Worm (Caenorhabditis elegans): ENCODE data around the gene Y39A1A.9.
A peak's percentile ranks its signal among the peaks of the same experiment; 100 is the strongest.

Gene Y39A1A.9

DNA sequence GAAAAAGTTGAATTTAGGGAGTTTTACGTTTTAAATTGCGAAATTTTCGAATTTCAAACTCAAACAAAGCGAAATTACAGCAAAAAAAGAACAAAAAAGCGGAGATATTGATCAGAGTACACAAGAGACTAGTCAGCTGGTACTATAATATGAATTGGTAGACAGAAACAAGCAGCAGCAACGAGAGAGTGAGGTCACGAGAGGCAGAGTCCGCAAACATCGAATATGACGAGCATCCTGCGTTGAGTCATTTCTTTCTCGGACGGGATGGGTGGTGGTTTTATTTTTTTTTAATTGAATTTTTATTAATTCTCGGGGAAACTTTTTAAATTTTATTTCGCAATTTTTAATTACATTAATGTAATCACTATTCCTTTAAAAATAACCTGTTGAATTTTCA lies 33.6 kb downstream of the Y39A1A.9 start (continued):
- TF ChIP-seq C34F6.9 (tag; optimal IDR thresholded peaks at IDR 0.05) (peak; percentile 88), sma-3 (GFP tag; optimal IDR thresholded peaks at IDR 0.05) (peak; percentile 31), sma-9 (GFP tag; optimal IDR thresholded peaks at IDR 0.05) (no peak), sma-9 (tag; optimal IDR thresholded peaks at IDR 0.05) (no peak), nhr-129 (tag; optimal IDR thresholded peaks at IDR 0.05) (peak; percentile 79), lsy-2 (tag; optimal IDR thresholded peaks at IDR 0.05) (peak; percentile 49 to 85), nhr-77 (tag; optimal IDR thresholded peaks at IDR 0.05) (no peak), elt-1 (tag; optimal IDR thresholded peaks at IDR 0.05) (no peak), snpc-4 (tag; optimal IDR thresholded peaks at IDR 0.05) (peak; percentile 23), zag-1 (tag; optimal IDR thresholded peaks at IDR 0.05) (no peak), lin-11 (tag; optimal IDR thresholded peaks at IDR 0.05) (peak; percentile 50), mab-5 (tag; optimal IDR thresholded peaks at IDR 0.05) (peak; percentile 8), nhr-6 (tag; optimal IDR thresholded peaks at IDR 0.05) (peak; percentile 30), nhr-12 (tag; optimal IDR thresholded peaks at IDR 0.05) (no peak), ztf-1 (GFP tag; conservative IDR thresholded peaks at IDR 0.05) (no peak)

DNA sequence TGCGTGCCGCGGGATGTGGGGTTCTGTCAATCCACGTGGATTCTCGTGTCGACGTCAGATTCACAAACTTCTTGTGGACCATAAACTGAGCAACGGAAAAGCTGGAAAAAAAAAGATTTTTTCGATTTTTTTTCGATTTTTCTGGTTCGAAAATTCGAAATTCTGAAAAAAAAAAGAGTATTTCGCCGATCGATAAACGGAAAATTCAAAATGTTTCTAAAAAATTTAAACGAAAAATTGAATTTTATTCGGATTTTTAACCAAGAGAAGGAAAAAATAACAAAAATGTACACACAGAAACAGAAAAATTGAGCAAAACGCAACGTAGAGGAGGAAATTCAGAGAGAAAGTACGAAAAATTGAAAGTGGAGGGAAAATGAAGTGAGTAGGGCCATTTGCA lies 36.9 kb downstream of the Y39A1A.9 start, which contains the start of gene Y39A1A.3:
Gene Y39A1A.3 (minus strand): TSS at position 101 of the 400 bp plus-strand sequence.
- TF ChIP-seq nhr-129 (tag; optimal IDR thresholded peaks at IDR 0.05) (no peak), gmeb-1 (tag; optimal IDR thresholded peaks at IDR 0.05) (no peak), sem-4 (tag; optimal IDR thresholded peaks at IDR 0.05) (no peak), lin-39 (tag; optimal IDR thresholded peaks at IDR 0.05) (no peak), lin-11 (tag; optimal IDR thresholded peaks at IDR 0.05) (no peak), crh-2 (tag; optimal IDR thresholded peaks at IDR 0.05) (no peak), nhr-6 (tag; optimal IDR thresholded peaks at IDR 0.05) (no peak), lin-13 (GFP tag; optimal IDR thresholded peaks at IDR 0.05) (no peak), Y55F3AM.14 (GFP tag; optimal IDR thresholded peaks at IDR 0.05) (no peak), C34F6.9 (tag; optimal IDR thresholded peaks at IDR 0.05) (no peak), R02D3.7 (tag; optimal IDR thresholded peaks at IDR 0.05) (no peak), alr-1 (tag; optimal IDR thresholded peaks at IDR 0.05) (no peak), sma-9 (GFP tag; optimal IDR thresholded peaks at IDR 0.05) (no peak), sma-9 (tag; optimal IDR thresholded peaks at IDR 0.05) (no peak), unc-39 (tag; optimal IDR thresholded peaks at IDR 0.05) (no peak), unc-62 (GFP tag; optimal IDR thresholded peaks at IDR 0.05) (no peak), nhr-11 (tag; optimal IDR thresholded peaks at IDR 0.05) (no peak)

DNA sequence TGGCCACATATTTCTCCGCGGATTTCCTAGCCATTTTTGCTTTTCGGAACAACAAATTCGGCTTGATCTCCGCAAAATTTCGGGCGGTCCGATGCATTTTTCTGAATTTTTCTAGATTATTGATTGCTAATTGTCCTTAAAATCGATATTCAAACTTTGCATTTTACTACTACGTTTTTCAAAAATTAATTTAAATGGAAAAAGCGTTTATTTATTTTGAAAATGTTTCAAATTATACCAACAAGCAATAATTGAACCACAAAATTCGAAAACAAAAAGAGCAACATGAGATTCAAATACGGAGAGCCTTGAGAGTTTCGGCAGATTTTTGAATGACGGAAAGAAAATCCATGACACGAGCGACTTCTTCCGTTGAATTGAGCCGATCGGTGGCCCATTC lies 38.2 kb downstream of the Y39A1A.9 start, which contains the start of gene Y45F3A.9:
Gene Y45F3A.9 (minus strand): TSS at position 101 of the 400 bp plus-strand sequence.
- no peak for TF ChIP-seq lin-13 (GFP tag; optimal IDR thresholded peaks at IDR 0.05)
- TF ChIP-seq fos-1 (tag; optimal IDR thresholded peaks at IDR 0.05): no peak
- TF ChIP-seq F13H6.1 (tag; optimal IDR thresholded peaks at IDR 0.05): no peak
- no peak for TF ChIP-seq unc-39 (tag; optimal IDR thresholded peaks at IDR 0.05)
- TF ChIP-seq lsy-2 (tag; optimal IDR thresholded peaks at IDR 0.05): no peak
- TF ChIP-seq ceh-82 (tag; optimal IDR thresholded peaks at IDR 0.05): no peak
- no peak for TF ChIP-seq zag-1 (tag; optimal IDR thresholded peaks at IDR 0.05)
- TF ChIP-seq snpc-4 (tag; optimal IDR thresholded peaks at IDR 0.05): no peak
- TF ChIP-seq aly-2 (tag; optimal IDR thresholded peaks at IDR 0.05): no peak
- no peak for TF ChIP-seq nhr-11 (tag; optimal IDR thresholded peaks at IDR 0.05)
- no peak for TF ChIP-seq ztf-11 (tag; optimal IDR thresholded peaks at IDR 0.05)
- TF ChIP-seq alr-1 (tag; optimal IDR thresholded peaks at IDR 0.05): no peak
- TF ChIP-seq unc-55 (GFP tag; optimal IDR thresholded peaks at IDR 0.05): no peak
- no peak for TF ChIP-seq nhr-237 (tag; optimal IDR thresholded peaks at IDR 0.05)
- TF ChIP-seq nhr-77 (tag; optimal IDR thresholded peaks at IDR 0.05): no peak
- TF ChIP-seq nhr-21 (tag; optimal IDR thresholded peaks at IDR 0.05): no peak

DNA sequence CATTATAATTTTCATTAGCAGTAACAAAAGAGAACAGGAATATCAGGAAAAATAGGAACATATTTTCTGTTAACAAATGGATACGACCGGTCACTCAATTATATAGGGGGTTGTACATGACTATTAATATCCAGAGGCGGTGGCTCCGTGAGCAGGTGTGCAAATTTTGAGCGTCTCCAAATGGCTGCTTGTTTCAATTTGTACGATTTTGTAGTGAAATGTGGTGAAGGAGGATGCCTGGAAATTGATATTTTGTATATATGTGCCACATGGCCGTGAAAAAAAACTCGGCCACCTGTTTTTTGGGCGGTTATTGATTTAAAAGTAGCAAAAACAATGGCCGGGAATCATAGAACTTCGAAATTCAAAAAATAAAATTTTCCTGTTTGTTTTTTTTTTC lies 40.6 kb downstream of the Y39A1A.9 start, which contains the start of gene Y45F3A.8:
Gene Y45F3A.8 (minus strand): TSS at position 101 of the 400 bp plus-strand sequence.
- TF ChIP-seq mdl-1 (tag; optimal IDR thresholded peaks at IDR 0.05): no peak
- no peak for TF ChIP-seq nhr-11 (tag; optimal IDR thresholded peaks at IDR 0.05)
- no peak for TF ChIP-seq lin-39 (tag; optimal IDR thresholded peaks at IDR 0.05)
- TF ChIP-seq mbf-1 (tag; optimal IDR thresholded peaks at IDR 0.05): no peak
- TF ChIP-seq C34F6.9 (tag; optimal IDR thresholded peaks at IDR 0.05): no peak
- no peak for TF ChIP-seq alr-1 (tag; optimal IDR thresholded peaks at IDR 0.05)
- no peak for TF ChIP-seq ZK546.5 (tag; optimal IDR thresholded peaks at IDR 0.05)
- TF ChIP-seq skn-1 (tag; optimal IDR thresholded peaks at IDR 0.05): no peak
- TF ChIP-seq nhr-77 (tag; optimal IDR thresholded peaks at IDR 0.05): no peak
- TF ChIP-seq ama-1 (optimal IDR thresholded peaks at IDR 0.05): no peak
- no peak for TF ChIP-seq fos-1 (tag; optimal IDR thresholded peaks at IDR 0.05)
- TF ChIP-seq dmd-4 (tag; optimal IDR thresholded peaks at IDR 0.05): no peak
- TF ChIP-seq ztf-11 (tag; optimal IDR thresholded peaks at IDR 0.05): no peak
- TF ChIP-seq unc-39 (tag; optimal IDR thresholded peaks at IDR 0.05): no peak
- no peak for TF ChIP-seq nhr-12 (tag; optimal IDR thresholded peaks at IDR 0.05)
- TF ChIP-seq zag-1 (tag; optimal IDR thresholded peaks at IDR 0.05): no peak
- TF ChIP-seq lin-11 (tag; optimal IDR thresholded peaks at IDR 0.05): no peak
